Fruit fly (Drosophila melanogaster): ENCODE measurements around the gene CG33310.

The CG33310 gene

DNA sequence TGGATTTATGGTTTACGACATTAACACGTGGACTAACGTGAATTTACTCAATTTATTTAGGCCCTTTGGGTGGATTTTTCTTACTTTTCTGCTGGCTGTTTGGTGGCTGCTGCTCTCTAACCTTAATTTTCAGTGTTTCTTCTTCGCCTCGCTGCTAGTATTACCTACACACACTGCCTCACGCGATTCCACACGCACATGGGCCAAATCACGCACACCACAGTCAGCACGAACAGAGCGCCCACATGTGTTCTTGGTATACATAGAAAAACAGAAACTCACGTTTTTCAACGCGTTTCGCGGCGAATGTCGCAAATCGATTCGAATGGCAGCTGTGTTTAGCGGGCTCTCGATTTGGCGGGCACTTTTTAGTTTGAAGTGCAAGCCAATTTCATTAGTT lies 41.1 kb downstream of the CG33310 start (continued):
- peak; percentile 14; the same call in 1 of the 2 replicates for TF ChIP-seq cas (GFP tag; IDR thresholded peaks at IDR 0.05)
- no peak for TF ChIP-seq grn (GFP tag; optimal IDR thresholded peaks at IDR 0.05)
- no peak; the same call in 1 of the 2 replicates for TF ChIP-seq CG14014 (GFP tag; IDR thresholded peaks at IDR 0.05)
- no peak for TF ChIP-seq danr (GFP tag; IDR thresholded peaks at IDR 0.05)
- peak; percentile 71 for TF ChIP-seq CG2712 (tag; optimal IDR thresholded peaks at IDR 0.05)
- no peak for TF ChIP-seq CG6689 (GFP tag; IDR thresholded peaks at IDR 0.05)
- no peak for TF ChIP-seq Ptx1 (GFP tag; IDR thresholded peaks at IDR 0.05)
- TF ChIP-seq pfk (GFP tag; optimal IDR thresholded peaks at IDR 0.05): peak; percentile 69
- peak; percentile 92 for TF ChIP-seq Ets65A (GFP tag)
- no peak for TF ChIP-seq nom (GFP tag; optimal IDR thresholded peaks at IDR 0.05)
- no peak for TF ChIP-seq slou (GFP tag; optimal IDR thresholded peaks at IDR 0.05)
- TF ChIP-seq Hmr (GFP tag; optimal IDR thresholded peaks at IDR 0.05): peak; percentile 65
- no peak for TF ChIP-seq CG9437 (GFP tag; optimal IDR thresholded peaks at IDR 0.05)
- no peak for TF ChIP-seq CG3407 (GFP tag; optimal IDR thresholded peaks at IDR 0.05)
- TF ChIP-seq CG4328 (GFP tag; optimal IDR thresholded peaks at IDR 0.05): peak; percentile 59
- peak; percentile 9 for TF ChIP-seq CG3163 (GFP tag; optimal IDR thresholded peaks at IDR 0.05)
- TF ChIP-seq CG10565 (GFP tag; optimal IDR thresholded peaks at IDR 0.05): no peak
- no peak; the same call in 1 of the 2 replicates for TF ChIP-seq CG10321 (GFP tag; IDR thresholded peaks at IDR 0.05)
- TF ChIP-seq CG13296 (GFP tag; optimal IDR thresholded peaks at IDR 0.05): peak; percentile 20
- TF ChIP-seq luna (GFP tag; optimal IDR thresholded peaks at IDR 0.05): no peak
- TF ChIP-seq CG10431 (GFP tag; optimal IDR thresholded peaks at IDR 0.05): peak; percentile 14
- no peak for TF ChIP-seq jing (GFP tag; optimal IDR thresholded peaks at IDR 0.05)
- no peak for TF ChIP-seq CG8281 (tag; optimal IDR thresholded peaks at IDR 0.05)
- no peak for TF ChIP-seq dan (GFP tag; IDR thresholded peaks at IDR 0.05)
- no peak for TF ChIP-seq bsh (GFP tag; optimal IDR thresholded peaks at IDR 0.05)
- TF ChIP-seq Vsx1 (GFP tag; optimal IDR thresholded peaks at IDR 0.05): no peak
- TF ChIP-seq CG17912 (GFP tag; optimal IDR thresholded peaks at IDR 0.05): peak; percentile 86
- no peak for TF ChIP-seq gcm2 (GFP tag; optimal IDR thresholded peaks at IDR 0.05)
- peak; percentile 83 for TF ChIP-seq CG12659 (GFP tag; optimal IDR thresholded peaks at IDR 0.05)
- peak; percentile 68 for TF ChIP-seq CG10543 (GFP tag; optimal IDR thresholded peaks at IDR 0.05)
- no peak for TF ChIP-seq CG18764 (GFP tag; optimal IDR thresholded peaks at IDR 0.05)
- no peak for TF ChIP-seq ranshi (GFP tag; IDR thresholded peaks at IDR 0.05)
- TF ChIP-seq Nf-YA (GFP tag; IDR thresholded peaks at IDR 0.05): 0 out of 2 replicates have a peak, but pooled peaks have one; percentile 15
- TF ChIP-seq Dip3 (GFP tag; optimal IDR thresholded peaks at IDR 0.05): peak; percentile 13
- no peak for TF ChIP-seq Blimp-1 (GFP tag; optimal IDR thresholded peaks at IDR 0.05)
- TF ChIP-seq sc (optimal IDR thresholded peaks at IDR 0.05): no peak
- no peak for TF ChIP-seq sc (GFP tag; optimal IDR thresholded peaks at IDR 0.05)
- no peak for TF ChIP-seq Hmx (GFP tag; optimal IDR thresholded peaks at IDR 0.05)
- TF ChIP-seq Hsf (GFP tag; optimal IDR thresholded peaks at IDR 0.05): peak; percentile 27
- no peak for TF ChIP-seq ro (GFP tag; IDR thresholded peaks at IDR 0.05)
- peak; percentile 71 for TF ChIP-seq kah (GFP tag; optimal IDR thresholded peaks at IDR 0.05)
- peak; percentile 90 for TF ChIP-seq sug (tag; optimal IDR thresholded peaks at IDR 0.05)
- TF ChIP-seq CG11456 (GFP tag; IDR thresholded peaks at IDR 0.05): no peak; the same call in 2 of the 3 replicates
- peak; percentile 74 for TF ChIP-seq phol (tag; optimal IDR thresholded peaks at IDR 0.05)
- TF ChIP-seq salm (tag; optimal IDR thresholded peaks at IDR 0.05): no peak
- no peak for TF ChIP-seq Six4 (GFP tag; optimal IDR thresholded peaks at IDR 0.05)
- no peak for TF ChIP-seq Ssrp (tag; optimal IDR thresholded peaks at IDR 0.05)
- peak; percentile 25 for TF ChIP-seq Camta (GFP tag; optimal IDR thresholded peaks at IDR 0.05)
- TF ChIP-seq Lim3 (GFP tag; IDR thresholded peaks at IDR 0.05): no peak
- TF ChIP-seq pb (GFP tag; optimal IDR thresholded peaks at IDR 0.05): no peak
- peak; percentile 68 for TF ChIP-seq MBD-R2 (GFP tag; IDR thresholded peaks at IDR 0.05)
- peak; percentile 58 for TF ChIP-seq CG18599 (GFP tag; optimal IDR thresholded peaks at IDR 0.05)
